Worm (Caenorhabditis elegans) whole organism, early embryonic: ENCODE measurements around the gene fbxa-112.

Source experiments
- B0310.2 ChIP-seq: sonication (generic microtip); optimal IDR thresholded peaks from 2 replicates; lab custom pipeline; 2016; ENCODE audit warnings: mild to moderate bottlenecking, missing genetic modification characterization, missing compliant biosample characterization
- ama-1 ChIP-seq: fragments of 150-350 bp; optimal IDR thresholded peaks from 2 replicates; lab custom pipeline; 2014
- ceh-13 ChIP-seq: fragments of 200-800 bp; sonication (Bioruptor generic); optimal IDR thresholded peaks from 2 replicates; lab custom pipeline; 2018; ENCODE audit warnings: mild to moderate bottlenecking, missing genetic modification characterization, missing compliant biosample characterization
- ceh-36 ChIP-seq: sonication (generic microtip); optimal IDR thresholded peaks from 2 replicates; lab custom pipeline; 2016; ENCODE audit warnings: missing genetic modification characterization, inconsistent platforms, missing compliant biosample characterization
- flt-1 ChIP-seq: fragments of 200-800 bp; sonication (Bioruptor generic); IDR thresholded peaks from 2 replicates; pipeline ENCODE4 v1.3.6; 2022; ENCODE audit warnings: missing genetic modification characterization, missing compliant biosample characterization
- hmg-4 ChIP-seq: fragments of 200-800 bp; sonication (Bioruptor generic); optimal IDR thresholded peaks from 2 replicates; lab custom pipeline; 2018; ENCODE audit warnings: mild to moderate bottlenecking, missing genetic modification characterization, missing compliant biosample characterization
- pes-1 ChIP-seq: fragments of 200-800 bp; sonication (Bioruptor generic); IDR thresholded peaks from 2 replicates; pipeline ENCODE4 v1.3.6; 2022; ENCODE audit warnings: missing genetic modification reagents, missing genetic modification characterization, missing compliant biosample characterization
- scrt-1 ChIP-seq: fragments of 200-800 bp; sonication (Bioruptor generic); IDR thresholded peaks from 2 replicates; pipeline ENCODE4 v1.3.6; 2022; ENCODE audit warnings: missing genetic modification characterization, missing compliant biosample characterization
- sea-1 ChIP-seq: fragments of 200-800 bp; sonication (Bioruptor generic); conservative IDR thresholded peaks from 2 replicates; pipeline ENCODE4 v1.3.6; 2022; ENCODE audit warnings: missing genetic modification characterization, missing compliant biosample characterization
- tbx-11 ChIP-seq: fragments of 200-800 bp; sonication (Bioruptor generic); IDR thresholded peaks from 2 replicates; pipeline ENCODE4 v1.3.6; 2022; ENCODE audit warnings: missing genetic modification characterization, missing compliant biosample characterization
- tbx-37 ChIP-seq: fragments of 200-800 bp; sonication (Bioruptor generic); conservative IDR thresholded peaks from 2 replicates; pipeline ENCODE4 v1.3.6; 2022; ENCODE audit warnings: missing genetic modification reagents, missing genetic modification characterization, missing compliant biosample characterization

ce11 chrV:16918378-16918777 is 29.5 kb downstream of the fbxa-112 start, which contains the start of the genes fbxa-206 and Y102A5C.2:
- TF ChIP-seq ama-1 (no peak), hmg-4 (GFP tag; lab: Kevin White, UChicago) (no peak), scrt-1 (no peak), tbx-37 (GFP tag; lab: Robert Waterston, UW) (no peak), ceh-36 (tag; lab: Kevin White, UChicago) (no peak), B0310.2 (no peak), sea-1 (no peak), pes-1 (GFP tag; lab: Robert Waterston, UW) (no peak), flt-1 (GFP tag; lab: Robert Waterston, UW) (no peak), ceh-13 (GFP tag; lab: Kevin White, UChicago) (no peak), tbx-11 (GFP tag; lab: Robert Waterston, UW) (no peak)
